Fruit fly (Drosophila melanogaster) Kc167 (cell line): ENCODE results near the gene CG5162.

ENCODE experiments used
- Myc ChIP-seq: fragments of >200 bp; optimal IDR thresholded peaks from 2 replicates; lab custom pipeline; 2017; ENCODE audit warnings: missing external identifiers
- h ChIP-seq: fragments of >200 bp; optimal IDR thresholded peaks from 3 replicates; lab custom pipeline; 2018; ENCODE audit warnings: missing external identifiers
- ttk ChIP-seq: sonication (Bioruptor generic); optimal IDR thresholded peaks from 2 replicates; lab custom pipeline; 2017; ENCODE audit warnings: missing external identifiers

dm6 chrX:17205028-17205427 is 10.1 kb upstream of the CG5162 start:
- TF ChIP-seq Myc (lab: Kevin White, UChicago) (no peak), h (lab: Kevin White, UChicago) (no peak), ttk (lab: Kevin White, UChicago) (no peak)
